Fruit fly (Drosophila melanogaster) whole organism, prepupa: ENCODE data around the gene CG17344.

Experiments
- CG10669 ChIP-seq: fragments of 200-800 bp; sonication (Bioruptor generic); optimal IDR thresholded peaks from 3 replicates; lab custom pipeline; 2018; ENCODE audit warnings: missing biosample characterization, mild to moderate bottlenecking, missing genetic modification characterization, moderate library complexity
- CG11762 ChIP-seq: fragments of 200-800 bp; sonication (Bioruptor generic); optimal IDR thresholded peaks from 3 replicates; lab custom pipeline; 2016; ENCODE audit warnings: missing biosample characterization, missing genetic modification characterization; ENCODE audit not compliant: insufficient read depth
- CG1621 ChIP-seq: fragments of 200-800 bp; sonication (Bioruptor generic); optimal IDR thresholded peaks from 3 replicates; lab custom pipeline; 2018; ENCODE audit warnings: missing biosample characterization, mild to moderate bottlenecking, missing genetic modification characterization
- CG6854 ChIP-seq: fragments of 200-800 bp; sonication (Bioruptor generic); optimal IDR thresholded peaks from 2 replicates; lab custom pipeline; 2017; ENCODE audit warnings: missing biosample characterization, mild to moderate bottlenecking, missing genetic modification characterization
- Ets96B ChIP-seq: fragments of 200-800 bp; optimal IDR thresholded peaks from 2 replicates; lab custom pipeline; 2019; ENCODE audit warnings: missing biosample characterization, mild to moderate bottlenecking, missing genetic modification characterization, moderate library complexity
- Lpt ChIP-seq: fragments of 200-800 bp; sonication (Bioruptor generic); optimal IDR thresholded peaks from 3 replicates; lab custom pipeline; 2016; ENCODE audit warnings: missing biosample characterization, missing genetic modification characterization
- Met ChIP-seq: fragments of 200-800 bp; sonication (Bioruptor generic); optimal IDR thresholded peaks from 3 replicates; lab custom pipeline; 2016; ENCODE audit warnings: missing biosample characterization, missing genetic modification characterization
- OdsH ChIP-seq: fragments of 200-800 bp; sonication (Bioruptor generic); optimal IDR thresholded peaks from 3 replicates; lab custom pipeline; 2016; ENCODE audit warnings: missing biosample characterization, missing genetic modification characterization
- Sox14 ChIP-seq: fragments of 200-800 bp; sonication (Bioruptor generic); optimal IDR thresholded peaks from 3 replicates; lab custom pipeline; 2016; ENCODE audit warnings: missing biosample characterization, missing genetic modification characterization
- fkh ChIP-seq: fragments of 200-800 bp; sonication (Bioruptor generic); optimal IDR thresholded peaks from 3 replicates; lab custom pipeline; 2017; ENCODE audit warnings: missing biosample characterization, mild to moderate bottlenecking, missing genetic modification characterization, moderate library complexity

DNA sequence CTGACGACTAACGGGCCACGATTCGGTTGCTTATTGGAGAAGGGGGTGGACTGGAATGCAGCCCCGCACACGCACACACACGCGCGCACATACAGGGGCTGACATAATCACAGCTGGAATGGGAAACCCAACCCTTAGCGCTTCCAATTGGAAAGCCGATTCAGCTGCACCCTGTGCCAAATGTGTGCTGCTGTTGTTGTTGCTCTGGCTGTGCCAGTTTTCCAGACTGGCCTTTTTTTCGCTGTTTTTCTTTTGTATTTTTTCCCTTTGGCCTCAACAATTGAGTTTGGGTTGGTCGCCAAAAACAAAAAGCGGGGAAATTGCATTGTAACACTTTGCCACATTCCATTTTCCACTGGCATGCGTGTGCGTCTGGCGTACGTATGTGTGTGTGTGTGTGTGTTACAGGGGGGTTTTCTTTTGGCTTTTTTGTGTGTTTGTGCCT lies 18.5 kb upstream of the CG17344 start:
- no peak for TF ChIP-seq Sox14
- TF ChIP-seq CG6854: no peak
- TF ChIP-seq Met (GFP tag; lab: Kevin White, UChicago): no peak
- no peak for TF ChIP-seq Ets96B (tag; lab: Kevin White, UChicago)
- TF ChIP-seq OdsH (GFP tag; lab: Kevin White, UChicago): no peak
- TF ChIP-seq fkh (GFP tag; lab: Kevin White, UChicago): no peak
- TF ChIP-seq Lpt: no peak
- no peak for TF ChIP-seq CG11762 (GFP tag; lab: Kevin White, UChicago)
- no peak for TF ChIP-seq CG10669
- TF ChIP-seq CG1621 (tag; lab: Kevin White, UChicago): no peak
